Worm (Caenorhabditis elegans) whole organism, midembryonic: Measurements from ENCODE around the gene F59A6.4.

Experiments used
- flt-1 ChIP-seq: fragments of 200-800 bp; sonication (Bioruptor generic); IDR thresholded peaks from 2 replicates; pipeline ENCODE4 v1.3.6; 2022; ENCODE audit warnings: missing genetic modification characterization, missing compliant biosample characterization
- klf-2 ChIP-seq: fragments of 200-800 bp; sonication (Bioruptor generic); conservative IDR thresholded peaks from 2 replicates; pipeline ENCODE4 v1.3.6; 2022; ENCODE audit warnings: missing genetic modification reagents, missing genetic modification characterization, missing compliant biosample characterization
- med-1 ChIP-seq: sonication (generic microtip); optimal IDR thresholded peaks from 2 replicates; lab custom pipeline; 2017; ENCODE audit warnings: missing genetic modification characterization, mild to moderate bottlenecking, missing compliant biosample characterization, antibody characterized with exemption, missing genetic modification reagents; ENCODE audit not compliant: insufficient read depth
- ref-1 ChIP-seq: fragments of 200-800 bp; sonication (Bioruptor generic); conservative IDR thresholded peaks from 2 replicates; pipeline ENCODE4 v1.3.6; 2022; ENCODE audit warnings: missing genetic modification reagents, missing genetic modification characterization, missing compliant biosample characterization
- ztf-23 ChIP-seq: fragments of 200-800 bp; sonication (Bioruptor generic); IDR thresholded peaks from 2 replicates; pipeline ENCODE4 v1.3.6; 2022; ENCODE audit warnings: missing genetic modification reagents, missing genetic modification characterization, missing compliant biosample characterization
- ztf-29 ChIP-seq: fragments of 200-800 bp; sonication (Bioruptor generic); IDR thresholded peaks from 2 replicates; pipeline ENCODE4 v1.3.6; 2022; ENCODE audit warnings: missing genetic modification reagents, missing genetic modification characterization, missing compliant biosample characterization

- TF ChIP-seq ztf-23 (no peak), flt-1 (GFP tag; lab: Robert Waterston, UW) (no peak), med-1 (GFP tag; lab: Kevin White, UChicago) (no peak), klf-2 (GFP tag; lab: Robert Waterston, UW) (no peak), ref-1 (GFP tag; lab: Robert Waterston, UW) (no peak), ztf-29 (no peak)
Measured at ce11 chrII:4992977-4993376, 11.9 kb upstream of the F59A6.4 start, which contains the start of gene pigb-1.
